Worm (Caenorhabditis elegans) whole organism, L3 larva: Measurements from ENCODE around the gene F48G7.9.
A peak's percentile ranks its signal among the peaks of the same experiment; 100 is the strongest.

Experiments
- R02D3.7 ChIP-seq: fragments of 150-350 bp; optimal IDR thresholded peaks from 2 replicates; lab custom pipeline; 2014; ENCODE audit warnings: missing biosample characterization, missing genetic modification characterization
- aly-2 ChIP-seq: fragments of 150-350 bp; optimal IDR thresholded peaks from 2 replicates; lab custom pipeline; 2014; ENCODE audit warnings: missing biosample characterization, missing genetic modification characterization
- ceh-16 ChIP-seq: sonication (generic microtip); optimal IDR thresholded peaks from 2 replicates; lab custom pipeline; 2017; ENCODE audit warnings: missing biosample characterization, missing genetic modification characterization
- ceh-28 ChIP-seq: fragments of 150-350 bp; optimal IDR thresholded peaks from 2 replicates; lab custom pipeline; 2014; ENCODE audit warnings: missing biosample characterization, missing genetic modification reagents, missing genetic modification characterization
- ceh-82 ChIP-seq: fragments of 150-350 bp; optimal IDR thresholded peaks from 2 replicates; lab custom pipeline; 2014; ENCODE audit warnings: missing biosample characterization, missing genetic modification characterization
- ceh-9 ChIP-seq: sonication (generic microtip); optimal IDR thresholded peaks from 2 replicates; lab custom pipeline; 2018; ENCODE audit warnings: missing biosample characterization, missing genetic modification characterization
- egl-27 ChIP-seq: sonication (generic microtip); optimal IDR thresholded peaks from 4 replicates; lab custom pipeline; 2017; ENCODE audit warnings: missing biosample characterization, missing genetic modification reagents, missing genetic modification characterization
- elt-1 ChIP-seq: fragments of 150-350 bp; optimal IDR thresholded peaks from 2 replicates; lab custom pipeline; 2014; ENCODE audit warnings: missing biosample characterization, missing genetic modification characterization
- elt-2 ChIP-seq: sonication (generic microtip); optimal IDR thresholded peaks from 2 replicates; lab custom pipeline; 2016; ENCODE audit warnings: missing genetic modification reagents, mild to moderate bottlenecking, missing genetic modification characterization, missing compliant biosample characterization
- elt-3 ChIP-seq, 3 experiments: fragments of 150-350 bp in 1 of 3; sonication (generic microtip) in 2 of 3; optimal IDR thresholded peaks; 2 replicates in 2 of 3; 4 replicates in 1 of 3; lab custom pipeline; 2014 to 2017; ENCODE audit warnings: missing biosample characterization in 3 of 3, missing genetic modification characterization in 3 of 3
- eor-1 ChIP-seq, 2 experiments: fragments of 150-350 bp; optimal IDR thresholded peaks; 2 replicates each; lab custom pipeline; 2014 to 2018; ENCODE audit warnings: missing biosample characterization in 2 of 2, missing genetic modification characterization in 2 of 2
- fkh-10 ChIP-seq: sonication (generic microtip); optimal IDR thresholded peaks from 2 replicates; lab custom pipeline; 2017; ENCODE audit warnings: missing biosample characterization, missing genetic modification reagents, missing genetic modification characterization
- fos-1 ChIP-seq: fragments of 150-350 bp; optimal IDR thresholded peaks from 2 replicates; lab custom pipeline; 2014; ENCODE audit warnings: missing biosample characterization, missing genetic modification characterization
- hmg-11 ChIP-seq: sonication (generic microtip); optimal IDR thresholded peaks from 2 replicates; lab custom pipeline; 2016; ENCODE audit warnings: missing genetic modification characterization, missing compliant biosample characterization
- jun-1 ChIP-seq: fragments of 150-350 bp; optimal IDR thresholded peaks from 2 replicates; lab custom pipeline; 2014; ENCODE audit warnings: missing biosample characterization, missing genetic modification reagents, missing genetic modification characterization
- lin-39 ChIP-seq: fragments of 150-350 bp; optimal IDR thresholded peaks from 2 replicates; lab custom pipeline; 2018; ENCODE audit warnings: missing biosample characterization, missing genetic modification reagents, missing genetic modification characterization
- lsy-12 ChIP-seq: sonication (generic microtip); optimal IDR thresholded peaks from 2 replicates; lab custom pipeline; 2016; ENCODE audit warnings: mild to moderate bottlenecking, missing genetic modification characterization, missing compliant biosample characterization
- mml-1 ChIP-seq: fragments of 150-350 bp; sonication (generic microtip); optimal IDR thresholded peaks from 3 replicates; lab custom pipeline; 2014; ENCODE audit warnings: missing biosample characterization, missing genetic modification characterization
- nfya-1 ChIP-seq: sonication (generic microtip); optimal IDR thresholded peaks from 2 replicates; lab custom pipeline; 2017; ENCODE audit warnings: missing genetic modification characterization, mild to moderate bottlenecking, missing compliant biosample characterization, antibody characterized with exemption, moderate library complexity; ENCODE audit not compliant: insufficient read depth
- nhr-12 ChIP-seq: fragments of 150-350 bp; optimal IDR thresholded peaks from 2 replicates; lab custom pipeline; 2014; ENCODE audit warnings: missing biosample characterization, missing genetic modification characterization
- nhr-23 ChIP-seq: fragments of 150-350 bp; optimal IDR thresholded peaks from 2 replicates; lab custom pipeline; 2014; ENCODE audit warnings: missing biosample characterization, missing genetic modification reagents, missing genetic modification characterization
- nhr-237 ChIP-seq: fragments of 150-350 bp; optimal IDR thresholded peaks from 2 replicates; lab custom pipeline; 2014; ENCODE audit warnings: missing biosample characterization, missing genetic modification characterization
- nhr-25 ChIP-seq: sonication (generic microtip); optimal IDR thresholded peaks from 2 replicates; lab custom pipeline; 2017; ENCODE audit warnings: missing biosample characterization, missing genetic modification characterization
- nhr-28 ChIP-seq: fragments of 150-350 bp; optimal IDR thresholded peaks from 2 replicates; lab custom pipeline; 2014; ENCODE audit warnings: missing biosample characterization, missing genetic modification characterization
- nhr-43 ChIP-seq: sonication (generic microtip); optimal IDR thresholded peaks from 2 replicates; lab custom pipeline; 2016; ENCODE audit warnings: mild to moderate bottlenecking, missing genetic modification characterization, missing compliant biosample characterization; ENCODE audit not compliant: poor library complexity, severe bottlenecking
- nhr-76 ChIP-seq: fragments of 150-350 bp; sonication (generic microtip); optimal IDR thresholded peaks from 5 replicates; lab custom pipeline; 2014; ENCODE audit warnings: missing biosample characterization, missing genetic modification characterization
- nhr-77 ChIP-seq: fragments of 150-350 bp; optimal IDR thresholded peaks from 2 replicates; lab custom pipeline; 2014; ENCODE audit warnings: missing biosample characterization, missing genetic modification characterization
- pha-4 ChIP-seq: fragments of 150-350 bp; optimal IDR thresholded peaks from 2 replicates; lab custom pipeline; 2014; ENCODE audit warnings: missing biosample characterization, missing genetic modification reagents, missing genetic modification characterization
- pqm-1 ChIP-seq: fragments of 150-350 bp; optimal IDR thresholded peaks from 2 replicates; lab custom pipeline; 2017; ENCODE audit warnings: missing biosample characterization, missing genetic modification characterization, inconsistent platforms
- sea-2 ChIP-seq: fragments of 150-350 bp; sonication (generic microtip); optimal IDR thresholded peaks from 4 replicates; lab custom pipeline; 2014; ENCODE audit warnings: missing biosample characterization, missing genetic modification reagents, missing genetic modification characterization
- skn-1 ChIP-seq: fragments of 150-350 bp; optimal IDR thresholded peaks from 2 replicates; lab custom pipeline; 2014; ENCODE audit warnings: missing biosample characterization, missing genetic modification characterization
- snpc-4 ChIP-seq: fragments of 150-350 bp; optimal IDR thresholded peaks from 2 replicates; lab custom pipeline; 2014; ENCODE audit warnings: missing biosample characterization, missing genetic modification characterization
- tbx-2 ChIP-seq: sonication (generic microtip); optimal IDR thresholded peaks from 2 replicates; lab custom pipeline; 2016; ENCODE audit warnings: mild to moderate bottlenecking, missing genetic modification characterization, missing compliant biosample characterization
- unc-39 ChIP-seq: sonication (generic microtip); optimal IDR thresholded peaks from 4 replicates; lab custom pipeline; 2017; ENCODE audit warnings: missing biosample characterization, missing genetic modification characterization
- unc-62 ChIP-seq: fragments of 150-350 bp; sonication (generic microtip); optimal IDR thresholded peaks from 4 replicates; lab custom pipeline; 2014; ENCODE audit warnings: missing biosample characterization, missing genetic modification reagents, missing genetic modification characterization
- ztf-11 ChIP-seq: fragments of 150-350 bp; optimal IDR thresholded peaks from 2 replicates; lab custom pipeline; 2014; ENCODE audit warnings: missing biosample characterization, missing genetic modification characterization
- ztf-4 ChIP-seq: fragments of 150-350 bp; optimal IDR thresholded peaks from 2 replicates; lab custom pipeline; 2014; ENCODE audit warnings: missing biosample characterization, missing genetic modification characterization

Gene F48G7.9

DNA sequence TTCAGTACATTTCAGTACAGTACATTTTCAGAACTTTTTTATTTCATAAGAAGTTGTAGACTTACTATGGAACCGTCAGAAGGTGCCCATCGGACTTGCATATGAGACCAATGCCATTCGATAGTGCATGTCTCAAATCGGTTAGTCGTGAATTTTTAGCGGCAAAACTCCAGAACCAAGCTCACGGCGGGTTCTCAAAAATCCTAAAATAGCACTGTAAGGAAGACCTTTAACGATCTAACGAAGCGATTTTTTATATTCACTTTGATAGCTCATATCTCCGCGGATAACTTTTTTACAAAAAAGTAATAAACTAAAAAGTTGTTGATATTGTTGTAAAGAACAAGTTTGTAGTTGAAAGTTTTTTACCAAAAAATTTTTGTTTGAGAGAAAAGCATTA is 45.8 kb upstream of the F48G7.9 start, which contains the start of gene sru-25:
Gene sru-25, minus strand, starts transcription at position 101 of the 400 bp plus-strand sequence.
- TF ChIP-seq elt-3 (tag; optimal IDR thresholded peaks at IDR 0.05; lab: Kevin White, UChicago): no peak
- TF ChIP-seq nfya-1 (tag; lab: Kevin White, UChicago): no peak
- TF ChIP-seq nhr-237: no peak
- TF ChIP-seq unc-39 (tag; lab: Kevin White, UChicago): no peak
- no peak for TF ChIP-seq R02D3.7 (tag; lab: Kevin White, UChicago)
- TF ChIP-seq ceh-9 (tag; lab: Kevin White, UChicago): no peak
- TF ChIP-seq lin-39 (tag; lab: Kevin White, UChicago): no peak
- no peak for TF ChIP-seq aly-2
- no peak for TF ChIP-seq hmg-11 (tag; lab: Kevin White, UChicago)
- no peak for TF ChIP-seq ztf-4
- no peak for TF ChIP-seq eor-1 (tag; optimal IDR thresholded peaks at IDR 0.05; lab: Kevin White, UChicago)
- no peak for TF ChIP-seq jun-1 (tag; lab: Kevin White, UChicago)
- no peak for TF ChIP-seq skn-1 (tag; lab: Kevin White, UChicago)
- TF ChIP-seq, all 47 proteins: peak for 0

DNA sequence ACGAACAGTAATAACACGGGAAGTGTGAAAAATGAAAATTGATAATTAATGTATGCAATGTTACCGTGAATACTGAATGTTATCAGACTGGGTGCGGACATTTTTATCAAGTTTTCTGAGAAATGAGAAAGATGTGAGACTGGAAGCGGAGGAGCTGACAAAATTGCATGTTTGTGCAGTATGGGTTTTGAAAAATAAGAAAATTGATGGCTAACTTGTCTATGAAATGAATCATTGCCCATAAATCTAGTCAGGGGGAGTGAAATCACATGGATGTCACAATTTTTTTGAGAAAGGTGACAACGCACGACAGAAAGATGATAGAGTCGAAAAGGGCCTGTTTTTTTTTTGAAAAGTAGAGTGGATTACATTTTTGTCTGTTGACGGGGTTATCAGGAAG is 42.9 kb upstream of the F48G7.9 start, which contains the start of gene sru-24:
Gene sru-24, minus strand, starts transcription at position 101 of the 400 bp plus-strand sequence.
- TF ChIP-seq nhr-23 (tag; lab: Kevin White, UChicago): no peak
- no peak for TF ChIP-seq aly-2
- no peak for TF ChIP-seq nhr-12
- no peak for TF ChIP-seq unc-62 (GFP tag; lab: Kevin White, UChicago)
- TF ChIP-seq pqm-1 (tag; lab: Kevin White, UChicago): no peak
- TF ChIP-seq nfya-1 (tag; lab: Kevin White, UChicago): no peak
- TF ChIP-seq ceh-16 (tag; lab: Kevin White, UChicago): no peak
- TF ChIP-seq sea-2: no peak
- no peak for TF ChIP-seq nhr-76 (tag; lab: Kevin White, UChicago)
- TF ChIP-seq eor-1 (tag; optimal IDR thresholded peaks at IDR 0.05; lab: Kevin White, UChicago): no peak
- TF ChIP-seq lin-39 (tag; lab: Kevin White, UChicago): no peak
- TF ChIP-seq ztf-11 (tag; lab: Kevin White, UChicago): no peak
- TF ChIP-seq R02D3.7 (tag; lab: Kevin White, UChicago): no peak
- no peak for TF ChIP-seq nhr-28 (tag; lab: Kevin White, UChicago)
- no peak for TF ChIP-seq fos-1 (tag; lab: Kevin White, UChicago)
- no peak for TF ChIP-seq nhr-43
- no peak for TF ChIP-seq nhr-25

DNA sequence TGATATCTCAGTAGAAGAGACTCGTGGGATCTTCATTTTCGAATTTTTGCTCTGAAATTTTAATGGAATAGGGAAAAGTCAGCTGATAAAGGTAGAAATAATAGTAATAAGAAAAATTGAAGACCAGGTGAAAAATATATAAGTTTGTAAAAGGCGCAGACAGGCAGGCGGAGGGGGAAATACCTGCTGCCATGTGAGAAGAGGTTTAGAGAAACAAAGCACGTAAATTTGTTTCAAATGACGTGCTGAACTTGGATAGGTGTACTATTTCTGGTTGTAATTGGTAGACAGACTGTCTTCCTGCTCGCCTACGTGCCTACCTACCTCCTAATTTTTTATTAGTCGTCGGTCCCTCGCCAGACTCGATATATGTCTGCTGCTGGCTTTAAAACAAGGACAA is 39.0 kb upstream of the F48G7.9 start, which contains the start of gene nhr-180:
Gene nhr-180, minus strand, starts transcription at position 52 of the 400 bp plus-strand sequence.
- TF ChIP-seq elt-2 (tag; lab: Kevin White, UChicago) (peak; percentile 50), pqm-1 (tag; lab: Kevin White, UChicago) (peak; percentile 16), nhr-77 (no peak)

DNA sequence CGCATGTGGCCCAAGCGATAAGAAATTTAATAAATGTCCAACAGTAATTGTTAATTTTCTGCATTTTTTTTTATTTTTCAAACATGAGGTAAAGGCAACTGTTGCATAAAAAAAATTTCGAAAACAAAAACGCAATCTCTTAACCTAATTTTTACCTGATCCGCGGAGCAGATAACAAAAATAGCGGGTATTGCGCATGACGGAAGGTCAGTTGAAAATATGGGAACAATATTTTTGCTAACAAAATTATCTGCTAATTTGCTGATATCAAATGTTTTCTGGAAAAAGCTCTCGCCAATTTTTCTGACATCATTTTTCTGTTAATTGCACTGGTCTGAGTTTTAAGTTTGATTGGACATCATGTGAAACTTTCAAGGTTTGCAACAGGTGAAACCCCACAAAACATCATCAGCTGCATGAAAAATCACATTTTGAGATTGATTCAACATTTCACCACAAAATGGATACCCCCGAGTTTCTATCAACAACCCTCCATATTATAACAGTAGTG is 36.0 kb upstream of the F48G7.9 start, which contains the start of the genes F31F4.11 and srh-266:
Gene F31F4.11, minus strand, starts transcription at position 101 of the 511 bp plus-strand sequence.
Gene srh-266, plus strand, starts transcription at position 461 of the 511 bp plus-strand sequence.
- no peak for TF ChIP-seq nfya-1 (tag; lab: Kevin White, UChicago)
- no peak for TF ChIP-seq sea-2
- TF ChIP-seq ceh-28 (tag; lab: Kevin White, UChicago): no peak
- no peak for TF ChIP-seq elt-1 (tag; lab: Kevin White, UChicago)
- no peak for TF ChIP-seq elt-3 (tag; optimal IDR thresholded peaks at IDR 0.05; lab: Kevin White, UChicago)
- no peak for TF ChIP-seq ztf-11 (tag; lab: Kevin White, UChicago)
- TF ChIP-seq pha-4 (tag; lab: Kevin White, UChicago): no peak
- TF ChIP-seq hmg-11 (tag; lab: Kevin White, UChicago): no peak
- TF ChIP-seq jun-1 (tag; lab: Kevin White, UChicago): no peak
- TF ChIP-seq fkh-10 (GFP tag; lab: Kevin White, UChicago): no peak
- TF ChIP-seq mml-1 (tag; lab: Kevin White, UChicago): no peak
- no peak for TF ChIP-seq lsy-12 (tag; lab: Kevin White, UChicago)
- no peak for TF ChIP-seq nhr-25
- no peak for TF ChIP-seq snpc-4 (tag; lab: Kevin White, UChicago)
- no peak for TF ChIP-seq egl-27 (tag; lab: Kevin White, UChicago)
- no peak for TF ChIP-seq tbx-2 (tag; lab: Kevin White, UChicago)
- no peak for TF ChIP-seq ceh-82
- TF ChIP-seq ceh-9 (tag; lab: Kevin White, UChicago): no peak
- no peak for TF ChIP-seq pqm-1 (tag; lab: Kevin White, UChicago)
